Fruit fly (Drosophila melanogaster) whole organism, embryonic: Measurements from ENCODE around the gene CG43333.
A peak's percentile ranks its signal among the peaks of the same experiment; 100 is the strongest.

Experiments
- Atf6 ChIP-seq: fragments of 200-800 bp; sonication (Bioruptor generic); IDR thresholded peaks from 2 replicates; pipeline ENCODE4 v1.3.6; 2022; ENCODE audit warnings: missing biosample characterization, missing genetic modification characterization
- Awh ChIP-seq: fragments of 200-800 bp; sonication (Bioruptor generic); IDR thresholded peaks from 2 replicates; pipeline ENCODE4, ENCODE4 v1.3.6; 2022; ENCODE audit warnings: missing biosample characterization, missing genetic modification characterization
- BtbVII ChIP-seq: fragments of 200-800 bp; sonication (Bioruptor generic); optimal IDR thresholded peaks from 3 replicates; lab custom pipeline; 2017; ENCODE audit warnings: missing biosample characterization, mild to moderate bottlenecking, missing genetic modification characterization
- C15 ChIP-seq: fragments of 200-800 bp; sonication (Bioruptor generic); IDR thresholded peaks from 3 replicates; pipeline ENCODE4 v1.3.6; 2022; ENCODE audit warnings: missing biosample characterization, missing genetic modification characterization
- CG11093 ChIP-seq: fragments of 200-800 bp; sonication (Bioruptor generic); IDR thresholded peaks from 3 replicates; pipeline ENCODE4 v1.3.6; 2022; ENCODE audit warnings: missing biosample characterization, missing genetic modification characterization
- CG12104 ChIP-seq: fragments of 200-800 bp; sonication (Bioruptor generic); optimal IDR thresholded peaks from 3 replicates; lab custom pipeline; 2016; ENCODE audit warnings: missing biosample characterization, missing genetic modification characterization
- CG14014 ChIP-seq: fragments of 200-800 bp; sonication (Bioruptor generic); IDR thresholded peaks from 2 replicates; pipeline ENCODE4 v1.3.6; 2022; ENCODE audit warnings: missing biosample characterization, missing genetic modification characterization
- CG14441 ChIP-seq: fragments of 200-800 bp; sonication (Bioruptor generic); IDR thresholded peaks from 2 replicates; pipeline ENCODE4 v1.3.6; 2022; ENCODE audit warnings: missing biosample characterization, missing genetic modification characterization
- CG15011 ChIP-seq: fragments of 200-800 bp; sonication (Bioruptor generic); optimal IDR thresholded peaks from 3 replicates; lab custom pipeline; 2018; ENCODE audit warnings: missing biosample characterization, mild to moderate bottlenecking, missing genetic modification characterization
- CG17829 ChIP-seq: fragments of 200-800 bp; optimal IDR thresholded peaks from 2 replicates; lab custom pipeline; 2019; ENCODE audit warnings: missing biosample characterization, mild to moderate bottlenecking, missing genetic modification characterization, moderate library complexity
- CG1792 ChIP-seq: fragments of 200-800 bp; sonication (Bioruptor generic); optimal IDR thresholded peaks from 2 replicates; lab custom pipeline; 2016; ENCODE audit warnings: missing biosample characterization, missing genetic modification characterization
- CG32532 ChIP-seq: fragments of 200-800 bp; sonication (Bioruptor generic); IDR thresholded peaks from 2 replicates; pipeline ENCODE4 v1.3.6; 2022; ENCODE audit warnings: missing biosample characterization, missing genetic modification characterization
- CG42726 ChIP-seq: fragments of 200-800 bp; sonication (Bioruptor generic); IDR thresholded peaks from 2 replicates; pipeline ENCODE4 v1.3.6; 2022; ENCODE audit warnings: missing biosample characterization, missing genetic modification characterization; ENCODE audit not compliant: partially characterized antibody
- CG5953 ChIP-seq: fragments of 200-800 bp; sonication (Bioruptor generic); IDR thresholded peaks from 2 replicates; pipeline ENCODE4 v1.3.6; 2022; ENCODE audit warnings: missing biosample characterization, missing genetic modification characterization
- CG6854 ChIP-seq: fragments of 200-800 bp; sonication (Bioruptor generic); optimal IDR thresholded peaks from 3 replicates; lab custom pipeline; 2017; ENCODE audit warnings: missing biosample characterization, mild to moderate bottlenecking, missing genetic modification characterization
- CG9817 ChIP-seq: fragments of 200-800 bp; sonication (Bioruptor generic); optimal IDR thresholded peaks from 2 replicates; lab custom pipeline; 2018; ENCODE audit warnings: missing biosample characterization, mild to moderate bottlenecking, missing genetic modification characterization, moderate library complexity
- D19A ChIP-seq: fragments of 200-800 bp; optimal IDR thresholded peaks from 3 replicates; lab custom pipeline; 2019; ENCODE audit warnings: missing biosample characterization, mild to moderate bottlenecking, missing genetic modification characterization, moderate library complexity
- Dbx ChIP-seq: fragments of 200-800 bp; sonication (Bioruptor generic); IDR thresholded peaks from 3 replicates; pipeline ENCODE4 v1.3.6; 2022; ENCODE audit warnings: missing biosample characterization, missing genetic modification characterization
- Dp ChIP-seq: fragments of 200-800 bp; sonication (Bioruptor generic); optimal IDR thresholded peaks from 2 replicates; lab custom pipeline; 2018; ENCODE audit warnings: missing biosample characterization, mild to moderate bottlenecking, missing genetic modification characterization, moderate library complexity
- Eip74EF ChIP-seq, 2 experiments: fragments of 200-800 bp in 1 of 2; fragments of >200 bp in 1 of 2; sonication (Bioruptor generic) in 1 of 2; optimal IDR thresholded peaks; 2 replicates each; lab custom pipeline; 2017 to 2019; ENCODE audit warnings: missing biosample characterization in 2 of 2, missing genetic modification characterization in 2 of 2, mild to moderate bottlenecking in 1 of 2, moderate library complexity in 1 of 2
- H2.0 ChIP-seq: fragments of 200-800 bp; sonication (Bioruptor generic); IDR thresholded peaks from 2 replicates; pipeline ENCODE4 v1.3.6; 2022; ENCODE audit warnings: missing biosample characterization, missing genetic modification characterization
- Hey ChIP-seq: fragments of 200-800 bp; sonication (Bioruptor generic); optimal IDR thresholded peaks from 3 replicates; lab custom pipeline; 2018; ENCODE audit warnings: missing biosample characterization, mild to moderate bottlenecking, missing genetic modification characterization
- HmgZ ChIP-seq: fragments of 200-800 bp; sonication (Bioruptor generic); optimal IDR thresholded peaks from 2 replicates; lab custom pipeline; 2018; ENCODE audit warnings: missing biosample characterization, mild to moderate bottlenecking, missing genetic modification characterization
- Myb ChIP-seq: fragments of 200-800 bp; sonication (Bioruptor generic); optimal IDR thresholded peaks from 2 replicates; lab custom pipeline; 2016; ENCODE audit warnings: missing biosample characterization, missing genetic modification characterization
- NFAT ChIP-seq: fragments of 200-800 bp; sonication (Bioruptor generic); IDR thresholded peaks from 2 replicates; pipeline ENCODE4 v1.3.6; 2022; ENCODE audit warnings: missing biosample characterization, missing genetic modification characterization
- Nf-YC ChIP-seq: fragments of 200-800 bp; optimal IDR thresholded peaks from 3 replicates; lab custom pipeline; 2019; ENCODE audit warnings: missing biosample characterization, mild to moderate bottlenecking, missing genetic modification characterization, moderate library complexity
- Pdp1 ChIP-seq, 2 experiments: fragments of 200-800 bp; sonication (Bioruptor generic); optimal IDR thresholded peaks; 3 replicates each; lab custom pipeline; 2016; ENCODE audit warnings: missing biosample characterization in 2 of 2, missing genetic modification characterization in 2 of 2, mild to moderate bottlenecking in 1 of 2, moderate library complexity in 1 of 2
- Rfx ChIP-seq: fragments of 200-800 bp; sonication (Bioruptor generic); IDR thresholded peaks from 2 replicates; pipeline ENCODE4 v1.3.6; 2022; ENCODE audit warnings: missing biosample characterization, missing genetic modification characterization
- Sox100B ChIP-seq: fragments of 200-800 bp; sonication (Bioruptor generic); optimal IDR thresholded peaks from 3 replicates; lab custom pipeline; 2018; ENCODE audit warnings: missing biosample characterization, mild to moderate bottlenecking, missing genetic modification characterization
- ase ChIP-seq: fragments of 200-800 bp; sonication (Bioruptor generic); IDR thresholded peaks from 3 replicates; pipeline ENCODE4 v1.3.6; 2022; ENCODE audit warnings: missing biosample characterization, missing genetic modification characterization
- az2 ChIP-seq: fragments of 200-800 bp; sonication (Bioruptor generic); optimal IDR thresholded peaks from 3 replicates; lab custom pipeline; 2016; ENCODE audit warnings: missing biosample characterization, missing genetic modification characterization
- btn ChIP-seq: fragments of 200-800 bp; sonication (Bioruptor generic); optimal IDR thresholded peaks from 2 replicates; lab custom pipeline; 2016; ENCODE audit warnings: missing biosample characterization, missing genetic modification characterization
- cas ChIP-seq: fragments of 200-800 bp; sonication (Bioruptor generic); IDR thresholded peaks from 2 replicates; pipeline ENCODE4 v1.3.6; 2022; ENCODE audit warnings: missing biosample characterization, missing genetic modification characterization
- eve ChIP-seq, 2 experiments: fragments of >200 bp; optimal IDR thresholded peaks; 2 replicates each; lab custom pipeline; 2017; ENCODE audit warnings: missing biosample characterization in 2 of 2, missing genetic modification characterization in 2 of 2
- ewg ChIP-seq: fragments of 200-800 bp; sonication (Bioruptor generic); optimal IDR thresholded peaks from 3 replicates; lab custom pipeline; 2017; ENCODE audit warnings: mild to moderate bottlenecking, missing biosample characterization, missing genetic modification reagents, missing genetic modification characterization
- fru ChIP-seq: fragments of >200 bp; optimal IDR thresholded peaks from 2 replicates; lab custom pipeline; 2017
- fu2 ChIP-seq: fragments of 200-800 bp; sonication (Bioruptor generic); optimal IDR thresholded peaks from 2 replicates; lab custom pipeline; 2016; ENCODE audit warnings: missing biosample characterization, missing genetic modification characterization
- gce ChIP-seq: fragments of 200-800 bp; sonication (Bioruptor generic); IDR thresholded peaks from 3 replicates; pipeline ENCODE4 v1.3.6; 2022; ENCODE audit warnings: missing biosample characterization, missing genetic modification characterization
- gcm ChIP-seq: fragments of 200-800 bp; sonication (Bioruptor generic); optimal IDR thresholded peaks from 2 replicates; lab custom pipeline; 2019; ENCODE audit warnings: missing biosample characterization, mild to moderate bottlenecking, missing genetic modification characterization, moderate library complexity
- gsb ChIP-seq: fragments of 200-800 bp; sonication (Bioruptor generic); IDR thresholded peaks from 2 replicates; pipeline ENCODE4 v1.3.6; 2022; ENCODE audit warnings: missing biosample characterization, missing genetic modification characterization
- hkb ChIP-seq, 2 experiments: fragments of 200-800 bp in 1 of 2; fragments of >200 bp in 1 of 2; sonication (Bioruptor generic) in 1 of 2; IDR thresholded peaks in 1 of 2; optimal IDR thresholded peaks in 1 of 2; 2 replicates each; pipeline versions ENCODE4 v1.3.6 to Lab custom; 2017 to 2022; ENCODE audit warnings: missing biosample characterization in 1 of 2, missing genetic modification characterization in 1 of 2
- kah ChIP-seq: fragments of 200-800 bp; sonication (Bioruptor generic); optimal IDR thresholded peaks from 2 replicates; lab custom pipeline; 2018; ENCODE audit warnings: missing biosample characterization, mild to moderate bottlenecking, missing genetic modification characterization
- nmo ChIP-seq: fragments of 200-800 bp; sonication (Bioruptor generic); optimal IDR thresholded peaks from 2 replicates; lab custom pipeline; 2018; ENCODE audit warnings: missing biosample characterization, mild to moderate bottlenecking, missing genetic modification characterization, moderate library complexity
- oc ChIP-seq: fragments of 200-800 bp; sonication (Bioruptor generic); optimal IDR thresholded peaks from 2 replicates; lab custom pipeline; 2018; ENCODE audit warnings: missing biosample characterization, mild to moderate bottlenecking, missing genetic modification characterization, moderate library complexity
- ranshi ChIP-seq: fragments of 200-800 bp; sonication (Bioruptor generic); IDR thresholded peaks from 2 replicates; pipeline ENCODE4 v1.3.6; 2022; ENCODE audit warnings: missing biosample characterization, missing genetic modification characterization
- sc ChIP-seq, 3 experiments: fragments of >200 bp in 2 of 3; fragments of 200-800 bp in 1 of 3; sonication (Bioruptor generic) in 1 of 3; optimal IDR thresholded peaks; 2 replicates in 2 of 3; 3 replicates in 1 of 3; lab custom pipeline; 2017; ENCODE audit warnings: mild to moderate bottlenecking in 1 of 3, missing biosample characterization in 1 of 3, missing genetic modification characterization in 1 of 3, missing genetic modification reagents in 1 of 3
- schlank ChIP-seq: fragments of 200-800 bp; sonication (Bioruptor generic); optimal IDR thresholded peaks from 2 replicates; lab custom pipeline; 2018; ENCODE audit warnings: missing biosample characterization, mild to moderate bottlenecking, missing genetic modification characterization
- sens-2 ChIP-seq: fragments of 200-800 bp; sonication (Bioruptor generic); IDR thresholded peaks from 2 replicates; pipeline ENCODE4 v1.3.6; 2022; ENCODE audit warnings: missing biosample characterization, missing genetic modification characterization
- stc ChIP-seq: fragments of 200-800 bp; sonication (Bioruptor generic); IDR thresholded peaks from 2 replicates; pipeline ENCODE4 v1.3.6; 2022; ENCODE audit warnings: missing biosample characterization, missing genetic modification characterization

Gene CG43333

DNA sequence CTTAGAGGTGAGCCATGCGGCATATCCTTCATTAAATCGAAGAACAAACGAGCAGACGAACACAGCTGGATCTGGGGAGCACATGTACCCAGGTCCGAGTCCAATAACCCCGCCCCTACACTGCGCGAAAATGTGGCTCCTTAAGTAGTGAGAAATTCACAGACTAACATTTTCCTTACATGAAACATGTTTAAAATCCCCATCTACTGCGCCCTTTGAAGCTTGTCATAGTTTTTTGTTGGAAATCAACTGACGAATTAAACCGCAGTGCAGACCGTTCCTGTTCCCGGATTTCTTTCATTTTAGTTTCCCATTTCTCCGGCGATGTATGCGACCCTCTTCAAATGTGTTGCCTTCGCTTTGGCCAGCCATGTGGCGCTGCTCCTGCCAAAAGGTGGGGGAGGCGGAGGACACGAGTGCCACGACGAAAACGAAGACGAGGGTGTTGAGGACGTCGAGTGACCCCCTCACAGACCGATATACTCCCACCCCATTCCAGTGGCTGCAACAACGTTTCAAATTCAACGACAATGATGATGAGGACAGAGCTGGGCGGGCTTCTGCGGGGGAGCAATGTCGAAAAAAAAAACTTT is 57.6 kb downstream of the CG43333 start (continued):
- TF ChIP-seq eve (GFP tag; optimal IDR thresholded peaks at IDR 0.05; lab: Kevin White, UChicago) (no peak), gce (GFP tag; lab: Robert Waterston, UW) (no peak; the same call in 2 of the 3 replicates), CG5953 (GFP tag; lab: Robert Waterston, UW) (peak; percentile 62), Dp (GFP tag; lab: Kevin White, UChicago) (no peak), nmo (GFP tag; lab: Kevin White, UChicago) (peak; percentile 49), hkb (optimal IDR thresholded peaks at IDR 0.05; lab: Kevin White, UChicago) (no peak), hkb (GFP tag; IDR thresholded peaks at IDR 0.05; lab: Robert Waterston, UW) (peak; percentile 75), Hey (tag; lab: Kevin White, UChicago) (peak; percentile 30), CG14014 (GFP tag; lab: Robert Waterston, UW) (peak; percentile 73), ewg (GFP tag; lab: Kevin White, UChicago) (peak; percentile 42), kah (GFP tag; lab: Kevin White, UChicago) (peak; percentile 30), Myb (GFP tag; lab: Kevin White, UChicago) (peak; percentile 30), H2.0 (GFP tag; lab: Robert Waterston, UW) (peak; percentile 59), CG1792 (GFP tag; lab: Kevin White, UChicago) (no peak), fru (no peak), NFAT (peak; percentile 60; the same call in 1 of the 2 replicates), Awh (GFP tag; lab: Robert Waterston, UW) (0 out of 2 replicates have a peak, but pooled peaks have one; percentile 67), CG6854 (GFP tag; lab: Kevin White, UChicago) (peak; percentile 62), Atf6 (GFP tag; lab: Robert Waterston, UW) (peak; percentile 49; the same call in 1 of the 2 replicates), C15 (0 out of 3 replicates have a peak, but pooled peaks have one; percentile 10), ranshi (GFP tag; lab: Robert Waterston, UW) (peak; percentile 57; the same call in 1 of the 2 replicates), BtbVII (peak; percentile 56), CG42726 (GFP tag; lab: Robert Waterston, UW) (no peak), gsb (GFP tag; lab: Robert Waterston, UW) (peak; percentile 49; the same call in 1 of the 2 replicates), Dbx (peak; percentile 71; the same call in 2 of the 3 replicates), az2 (GFP tag; lab: Kevin White, UChicago) (peak; percentile 43), CG12104 (GFP tag; lab: Kevin White, UChicago) (peak; percentile 3), CG17829 (tag; lab: Kevin White, UChicago) (peak; percentile 52), Nf-YC (tag; lab: Kevin White, UChicago) (peak; percentile 31), schlank (tag; lab: Kevin White, UChicago) (peak; percentile 29), stc (peak; percentile 38; the same call in 1 of the 2 replicates), CG14441 (peak; percentile 72), CG9817 (peak; percentile 54), ase (GFP tag; lab: Robert Waterston, UW) (peak; percentile 61; the same call in 1 of the 3 replicates), fu2 (GFP tag; lab: Kevin White, UChicago) (no peak), sens-2 (GFP tag; lab: Robert Waterston, UW) (0 out of 2 replicates have a peak, but pooled peaks have one; percentile 32), D19A (tag; lab: Kevin White, UChicago) (peak; percentile 54), oc (tag; lab: Kevin White, UChicago) (no peak), sc (optimal IDR thresholded peaks at IDR 0.05; lab: Kevin White, UChicago) (no peak), sc (GFP tag; optimal IDR thresholded peaks at IDR 0.05; lab: Kevin White, UChicago) (no peak), HmgZ (tag; lab: Kevin White, UChicago) (peak; percentile 17), Sox100B (GFP tag; lab: Kevin White, UChicago) (peak; percentile 59), CG32532 (GFP tag; lab: Robert Waterston, UW) (peak; percentile 68), Eip74EF (GFP tag; optimal IDR thresholded peaks at IDR 0.05; lab: Kevin White, UChicago) (peak in 1 of 2 experiments; percentile 2), btn (GFP tag; lab: Kevin White, UChicago) (no peak), CG11093 (GFP tag; lab: Robert Waterston, UW) (peak; percentile 67; the same call in 2 of the 3 replicates), cas (GFP tag; lab: Robert Waterston, UW) (no peak), Rfx (peak; percentile 76), CG15011 (GFP tag; lab: Kevin White, UChicago) (peak; percentile 31), gcm (GFP tag; lab: Kevin White, UChicago) (peak; percentile 5), Pdp1 (GFP tag; optimal IDR thresholded peaks at IDR 0.05; lab: Kevin White, UChicago) (peak in 1 of 2 experiments; percentile 47)
